Worm (Caenorhabditis elegans) whole organism, L3 larva: ENCODE data around the gene lido-2.

Experiments
- R02D3.7 ChIP-seq: fragments of 150-350 bp; optimal IDR thresholded peaks from 2 replicates; lab custom pipeline; 2014; ENCODE audit warnings: missing biosample characterization, missing genetic modification characterization
- ZK546.5 ChIP-seq: sonication (generic microtip); optimal IDR thresholded peaks from 2 replicates; lab custom pipeline; 2017; ENCODE audit warnings: missing biosample characterization, missing genetic modification characterization
- aly-2 ChIP-seq: fragments of 150-350 bp; optimal IDR thresholded peaks from 2 replicates; lab custom pipeline; 2014; ENCODE audit warnings: missing biosample characterization, missing genetic modification characterization
- ceh-16 ChIP-seq: sonication (generic microtip); optimal IDR thresholded peaks from 2 replicates; lab custom pipeline; 2017; ENCODE audit warnings: missing biosample characterization, missing genetic modification characterization
- hmg-11 ChIP-seq: sonication (generic microtip); optimal IDR thresholded peaks from 2 replicates; lab custom pipeline; 2016; ENCODE audit warnings: missing genetic modification characterization, missing compliant biosample characterization
- pha-4 ChIP-seq: fragments of 150-350 bp; optimal IDR thresholded peaks from 2 replicates; lab custom pipeline; 2014; ENCODE audit warnings: missing biosample characterization, missing genetic modification reagents, missing genetic modification characterization
- sea-2 ChIP-seq: fragments of 150-350 bp; sonication (generic microtip); optimal IDR thresholded peaks from 4 replicates; lab custom pipeline; 2014; ENCODE audit warnings: missing biosample characterization, missing genetic modification reagents, missing genetic modification characterization
- skn-1 ChIP-seq: fragments of 150-350 bp; optimal IDR thresholded peaks from 2 replicates; lab custom pipeline; 2014; ENCODE audit warnings: missing biosample characterization, missing genetic modification characterization
- snpc-4 ChIP-seq: fragments of 150-350 bp; optimal IDR thresholded peaks from 2 replicates; lab custom pipeline; 2014; ENCODE audit warnings: missing biosample characterization, missing genetic modification characterization
- tbx-2 ChIP-seq: sonication (generic microtip); optimal IDR thresholded peaks from 2 replicates; lab custom pipeline; 2016; ENCODE audit warnings: mild to moderate bottlenecking, missing genetic modification characterization, missing compliant biosample characterization
- unc-62 ChIP-seq: fragments of 150-350 bp; sonication (generic microtip); optimal IDR thresholded peaks from 4 replicates; lab custom pipeline; 2014; ENCODE audit warnings: missing biosample characterization, missing genetic modification reagents, missing genetic modification characterization
- ztf-11 ChIP-seq: fragments of 150-350 bp; optimal IDR thresholded peaks from 2 replicates; lab custom pipeline; 2014; ENCODE audit warnings: missing biosample characterization, missing genetic modification characterization
- ztf-4 ChIP-seq: fragments of 150-350 bp; optimal IDR thresholded peaks from 2 replicates; lab custom pipeline; 2014; ENCODE audit warnings: missing biosample characterization, missing genetic modification characterization

DNA sequence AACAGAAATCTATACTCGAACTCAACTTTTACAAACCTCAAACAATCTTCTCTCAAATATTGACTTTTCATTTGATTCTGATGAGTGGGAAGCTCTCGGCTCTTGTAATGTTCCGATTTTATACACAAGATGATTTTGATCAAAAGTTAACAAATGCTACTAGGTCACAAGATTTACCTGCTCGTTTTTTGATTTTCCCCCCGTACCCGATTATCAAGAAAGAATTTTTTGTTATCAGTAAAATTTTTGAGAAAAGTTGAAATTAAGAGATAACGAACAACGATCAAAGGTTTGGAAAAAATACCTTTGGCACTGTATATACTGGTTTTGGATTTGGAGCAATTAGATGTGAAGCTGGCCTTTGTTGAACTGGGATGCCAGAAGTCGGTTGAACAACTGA lies 35.7 kb downstream of the lido-2 start:
- TF ChIP-seq sea-2 (no peak), ceh-16 (tag; lab: Kevin White, UChicago) (no peak), hmg-11 (tag; lab: Kevin White, UChicago) (no peak), unc-62 (GFP tag; lab: Kevin White, UChicago) (no peak), R02D3.7 (tag; lab: Kevin White, UChicago) (no peak), ZK546.5 (tag; lab: Kevin White, UChicago) (no peak), aly-2 (tag; lab: Kevin White, UChicago) (no peak), ztf-11 (tag; lab: Kevin White, UChicago) (no peak), snpc-4 (no peak), skn-1 (tag; lab: Kevin White, UChicago) (no peak), tbx-2 (tag; lab: Kevin White, UChicago) (no peak), pha-4 (peak; percentile 81), ztf-4 (tag; lab: Kevin White, UChicago) (no peak)
